Fruit fly (Drosophila melanogaster): ENCODE measurements around the gene Gcna.
A peak's percentile ranks its signal among the peaks of the same experiment; 100 is the strongest.

The Gcna gene

dm6 chrX:1873515-1874126, 8.0 kb upstream of the Gcna start, which contains the start of the genes Pgam5 and Vps26:
Pgam5 (minus strand) TSS chrX:1873565.
Vps26 (plus strand) TSS chrX:1873853.
- TF ChIP-seq Mnt (GFP tag; optimal IDR thresholded peaks at IDR 0.05) (peak; percentile 52), pad (GFP tag; optimal IDR thresholded peaks at IDR 0.05) (peak; percentile 12), CG14711 (tag; optimal IDR thresholded peaks at IDR 0.05) (peak; percentile 5), tj (GFP tag; optimal IDR thresholded peaks at IDR 0.05) (peak; percentile 67), toe (GFP tag; optimal IDR thresholded peaks at IDR 0.05) (no peak), cic (GFP tag; optimal IDR thresholded peaks at IDR 0.05) (no peak), CG1620 (GFP tag; optimal IDR thresholded peaks at IDR 0.05) (no peak)

DNA sequence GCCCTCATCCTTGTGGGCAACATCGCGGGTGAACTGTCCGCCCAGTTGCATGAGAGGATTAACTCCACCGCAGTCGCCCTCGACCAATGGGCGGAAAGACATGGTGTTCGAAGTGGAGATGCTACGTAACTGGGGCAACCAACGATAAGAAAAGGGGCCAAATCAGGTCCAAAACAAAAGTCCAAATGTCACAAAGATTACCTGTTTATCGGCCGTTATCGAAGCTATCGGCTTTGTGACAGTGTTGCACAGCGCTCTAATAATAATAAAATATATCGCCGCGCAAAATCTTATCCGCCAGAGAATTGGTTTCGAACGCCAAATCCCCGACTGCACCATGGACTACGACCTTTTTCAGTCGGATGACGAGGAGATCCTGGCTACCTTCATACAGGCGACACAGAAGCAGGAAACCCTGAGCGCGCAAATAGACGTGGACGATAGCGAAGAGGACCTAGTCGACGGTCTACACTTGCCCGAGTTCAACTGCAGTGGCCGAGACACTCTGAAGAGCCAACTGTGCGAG, 3.0 kb upstream of the Gcna start, which contains the start of the genes CG14803 and Pex5:
Gene CG14803, plus strand, starts transcription at position 285 of the 526 bp plus-strand sequence.
Gene Pex5, minus strand, starts transcription at position 476 of the 526 bp plus-strand sequence.
- TF ChIP-seq pad (GFP tag; optimal IDR thresholded peaks at IDR 0.05): peak; percentile 47
- no peak for TF ChIP-seq Hr96 (GFP tag; optimal IDR thresholded peaks at IDR 0.05)
- no peak for TF ChIP-seq CG7045 (GFP tag; optimal IDR thresholded peaks at IDR 0.05)
- TF ChIP-seq CG14711 (tag; optimal IDR thresholded peaks at IDR 0.05): no peak
- TF ChIP-seq Clk (GFP tag; optimal IDR thresholded peaks at IDR 0.05): no peak
- TF ChIP-seq cnc (optimal IDR thresholded peaks at IDR 0.05): no peak
- TF ChIP-seq CG1620 (GFP tag; optimal IDR thresholded peaks at IDR 0.05): peak; percentile 56
- no peak for TF ChIP-seq CG5204 (GFP tag; optimal IDR thresholded peaks at IDR 0.05)
- TF ChIP-seq Crg-1 (GFP tag; optimal IDR thresholded peaks at IDR 0.05): peak; percentile 24
- TF ChIP-seq CG11617 (GFP tag; optimal IDR thresholded peaks at IDR 0.05): peak; percentile 21
- TF ChIP-seq ovo (GFP tag; optimal IDR thresholded peaks at IDR 0.05): no peak
- TF ChIP-seq cic (GFP tag; optimal IDR thresholded peaks at IDR 0.05): no peak
- no peak for TF ChIP-seq CG33017 (tag; optimal IDR thresholded peaks at IDR 0.05)
- peak; percentile 63 for TF ChIP-seq CG12768 (GFP tag; optimal IDR thresholded peaks at IDR 0.05)
- TF ChIP-seq CG7101 (tag; optimal IDR thresholded peaks at IDR 0.05): peak; percentile 55
- TF ChIP-seq kay (GFP tag; ENCODE audit: borderline replicate concordance): no peak
- peak; percentile 63 for TF ChIP-seq bab1 (GFP tag; optimal IDR thresholded peaks at IDR 0.05)
- peak; percentile 48 for TF ChIP-seq Mnt (GFP tag; optimal IDR thresholded peaks at IDR 0.05)

DNA sequence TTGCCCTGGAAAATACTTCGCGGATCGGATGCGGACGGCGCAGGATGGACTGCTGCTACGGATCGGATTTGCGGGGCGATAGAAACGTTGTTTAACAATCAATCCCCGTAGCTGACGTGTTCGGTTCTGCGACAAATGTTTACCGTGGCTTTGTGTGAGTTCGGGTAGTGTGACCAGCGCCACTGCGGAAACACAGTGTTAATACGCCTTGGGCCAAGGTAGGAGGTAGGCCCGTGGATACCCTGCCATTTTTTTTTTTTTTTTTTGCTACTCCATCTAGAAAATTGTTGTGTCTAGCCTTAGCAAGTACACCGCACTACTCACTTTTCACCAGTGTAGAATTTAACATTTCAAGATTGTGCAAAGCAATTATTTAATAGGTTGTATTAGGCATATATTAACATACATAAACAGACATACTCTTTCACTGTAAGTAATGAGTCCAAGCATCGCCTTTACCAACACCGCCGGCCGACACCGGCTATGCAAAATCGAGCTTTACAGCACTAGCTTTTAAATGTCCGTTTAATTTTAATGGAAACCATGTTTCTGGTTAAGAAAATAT, 3.9 kb downstream of the Gcna start, which contains the start of gene deltaCOP:
Gene deltaCOP, minus strand, starts transcription at position 171 of the 565 bp plus-strand sequence.
- peak; percentile 94 for TF ChIP-seq CG1620 (GFP tag; optimal IDR thresholded peaks at IDR 0.05)
- TF ChIP-seq CG14711 (tag; optimal IDR thresholded peaks at IDR 0.05): peak; percentile 65
- TF ChIP-seq CG5204 (GFP tag; optimal IDR thresholded peaks at IDR 0.05): no peak
- peak; percentile 6 for TF ChIP-seq Clk (GFP tag; optimal IDR thresholded peaks at IDR 0.05)
- TF ChIP-seq Crg-1 (GFP tag; optimal IDR thresholded peaks at IDR 0.05): peak; percentile 96
- TF ChIP-seq kay (GFP tag; ENCODE audit: borderline replicate concordance): no peak
- peak; percentile 82 for TF ChIP-seq pad (GFP tag; optimal IDR thresholded peaks at IDR 0.05)
- peak; percentile 35 for TF ChIP-seq cic (GFP tag; optimal IDR thresholded peaks at IDR 0.05)
- TF ChIP-seq tj (GFP tag; optimal IDR thresholded peaks at IDR 0.05): peak; percentile 67
- peak; percentile 90 for TF ChIP-seq Mnt (GFP tag; optimal IDR thresholded peaks at IDR 0.05)
- peak; percentile 86 for TF ChIP-seq CG7101 (tag; optimal IDR thresholded peaks at IDR 0.05)
- peak; percentile 75 for TF ChIP-seq bab1 (GFP tag; optimal IDR thresholded peaks at IDR 0.05)
- peak; percentile 88 for TF ChIP-seq ovo (GFP tag; optimal IDR thresholded peaks at IDR 0.05)
- TF ChIP-seq CG12768 (GFP tag; optimal IDR thresholded peaks at IDR 0.05): peak; percentile 71
- peak; percentile 61 for TF ChIP-seq CG33017 (tag; optimal IDR thresholded peaks at IDR 0.05)
- no peak for TF ChIP-seq toe (GFP tag; optimal IDR thresholded peaks at IDR 0.05)
- TF ChIP-seq CG11617 (GFP tag; optimal IDR thresholded peaks at IDR 0.05): peak; percentile 88
- no peak for TF ChIP-seq cnc (optimal IDR thresholded peaks at IDR 0.05)
- peak; percentile 53 for TF ChIP-seq CG7045 (GFP tag; optimal IDR thresholded peaks at IDR 0.05)
- no peak for TF ChIP-seq Hr96 (GFP tag; optimal IDR thresholded peaks at IDR 0.05)

dm6 chrX:1858867-1859266, 6.8 kb downstream of the Gcna start, which contains the start of gene Lamtor5:
Lamtor5 (minus strand) TSS chrX:1858971.
- peak; percentile 2 for TF ChIP-seq ovo (GFP tag; optimal IDR thresholded peaks at IDR 0.05)
- peak; percentile 21 for TF ChIP-seq pad (GFP tag; optimal IDR thresholded peaks at IDR 0.05)
- no peak for TF ChIP-seq toe (GFP tag; optimal IDR thresholded peaks at IDR 0.05)
- TF ChIP-seq CG33017 (tag; optimal IDR thresholded peaks at IDR 0.05): peak; percentile 20
- peak; percentile 44 for TF ChIP-seq CG1620 (GFP tag; optimal IDR thresholded peaks at IDR 0.05)
- peak; percentile 41 for TF ChIP-seq CG5204 (GFP tag; optimal IDR thresholded peaks at IDR 0.05)
- TF ChIP-seq CG7045 (GFP tag; optimal IDR thresholded peaks at IDR 0.05): peak; percentile 22
- TF ChIP-seq cnc (optimal IDR thresholded peaks at IDR 0.05): no peak
- TF ChIP-seq kay (GFP tag; ENCODE audit: borderline replicate concordance): no peak
- no peak for TF ChIP-seq cic (GFP tag; optimal IDR thresholded peaks at IDR 0.05)
- TF ChIP-seq Hr96 (GFP tag; optimal IDR thresholded peaks at IDR 0.05): peak; percentile 2
- TF ChIP-seq Clk (GFP tag; optimal IDR thresholded peaks at IDR 0.05): no peak
- no peak for TF ChIP-seq Crg-1 (GFP tag; optimal IDR thresholded peaks at IDR 0.05)
- peak; percentile 77 for TF ChIP-seq bab1 (GFP tag; optimal IDR thresholded peaks at IDR 0.05)
- TF ChIP-seq CG12768 (GFP tag; optimal IDR thresholded peaks at IDR 0.05): peak; percentile 45
- TF ChIP-seq CG11617 (GFP tag; optimal IDR thresholded peaks at IDR 0.05): peak; percentile 56
- peak; percentile 51 for TF ChIP-seq CG14711 (tag; optimal IDR thresholded peaks at IDR 0.05)
- TF ChIP-seq Mnt (GFP tag; optimal IDR thresholded peaks at IDR 0.05): peak; percentile 29
- peak; percentile 51 for TF ChIP-seq CG7101 (tag; optimal IDR thresholded peaks at IDR 0.05)
- TF ChIP-seq tj (GFP tag; optimal IDR thresholded peaks at IDR 0.05): no peak

DNA sequence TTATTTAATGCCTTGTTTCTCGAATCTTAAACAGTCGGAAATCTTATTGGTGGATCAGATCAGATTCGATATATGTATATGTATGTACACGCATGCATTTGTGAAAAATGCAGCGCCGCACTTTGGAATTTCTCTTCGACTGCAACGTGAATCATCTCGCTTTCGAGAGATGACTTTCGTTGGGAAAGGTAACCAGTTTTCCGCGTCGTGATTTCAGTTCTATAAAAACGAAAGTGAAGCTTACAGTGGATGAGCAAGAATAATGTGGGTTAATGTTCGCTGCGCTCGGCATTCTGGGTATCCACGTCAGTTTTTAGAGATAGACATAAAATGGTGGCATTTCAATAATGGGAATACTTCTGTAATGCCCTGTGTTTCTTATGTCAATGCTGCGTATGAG, 9.0 kb downstream of the Gcna start:
- TF ChIP-seq Hr96 (GFP tag; optimal IDR thresholded peaks at IDR 0.05) (no peak), bab1 (GFP tag; optimal IDR thresholded peaks at IDR 0.05) (no peak), CG7045 (GFP tag; optimal IDR thresholded peaks at IDR 0.05) (no peak), pad (GFP tag; optimal IDR thresholded peaks at IDR 0.05) (no peak), cnc (optimal IDR thresholded peaks at IDR 0.05) (no peak), CG5204 (GFP tag; optimal IDR thresholded peaks at IDR 0.05) (no peak), ovo (GFP tag; optimal IDR thresholded peaks at IDR 0.05) (no peak), Clk (GFP tag; optimal IDR thresholded peaks at IDR 0.05) (no peak), CG33017 (tag; optimal IDR thresholded peaks at IDR 0.05) (no peak), CG14711 (tag; optimal IDR thresholded peaks at IDR 0.05) (no peak), CG12768 (GFP tag; optimal IDR thresholded peaks at IDR 0.05) (no peak), CG11617 (GFP tag; optimal IDR thresholded peaks at IDR 0.05) (no peak), Crg-1 (GFP tag; optimal IDR thresholded peaks at IDR 0.05) (no peak), CG7101 (tag; optimal IDR thresholded peaks at IDR 0.05) (no peak), toe (GFP tag; optimal IDR thresholded peaks at IDR 0.05) (no peak), kay (GFP tag; ENCODE audit: borderline replicate concordance) (no peak), CG1620 (GFP tag; optimal IDR thresholded peaks at IDR 0.05) (no peak), Mnt (GFP tag; optimal IDR thresholded peaks at IDR 0.05) (no peak), tj (GFP tag; optimal IDR thresholded peaks at IDR 0.05) (no peak)
